Worm (Caenorhabditis elegans) whole organism, late embryonic: Measurements from ENCODE around the gene rnh-2.

Experiments
- ama-1 ChIP-seq: fragments of 150-350 bp; optimal IDR thresholded peaks from 2 replicates; lab custom pipeline; 2014
- ceh-22 ChIP-seq: sonication (generic microtip); optimal IDR thresholded peaks from 2 replicates; lab custom pipeline; 2017; ENCODE audit warnings: missing biosample characterization, missing genetic modification characterization
- ceh-48 ChIP-seq: sonication (generic microtip); optimal IDR thresholded peaks from 2 replicates; lab custom pipeline; 2016; ENCODE audit warnings: missing genetic modification characterization, inconsistent platforms, missing compliant biosample characterization
- dmd-4 ChIP-seq: sonication (generic microtip); optimal IDR thresholded peaks from 2 replicates; lab custom pipeline; 2016; ENCODE audit warnings: borderline replicate concordance, missing genetic modification characterization, missing compliant biosample characterization
- gmeb-2 ChIP-seq: sonication (generic microtip); optimal IDR thresholded peaks from 2 replicates; lab custom pipeline; 2016; ENCODE audit warnings: missing genetic modification characterization, inconsistent platforms, missing compliant biosample characterization
- nhr-11 ChIP-seq: fragments of 150-350 bp; optimal IDR thresholded peaks from 2 replicates; lab custom pipeline; 2014; ENCODE audit warnings: missing biosample characterization, missing genetic modification characterization
- odd-2 ChIP-seq: sonication (generic microtip); optimal IDR thresholded peaks from 2 replicates; lab custom pipeline; 2017; ENCODE audit warnings: antibody characterized with exemption, mild to moderate bottlenecking, missing genetic modification characterization, missing compliant biosample characterization
- pha-4 ChIP-seq: fragments of 150-350 bp; optimal IDR thresholded peaks from 2 replicates; lab custom pipeline; 2018; ENCODE audit warnings: missing biosample characterization, missing genetic modification reagents, missing genetic modification characterization
- ref-2 ChIP-seq: sonication (generic microtip); optimal IDR thresholded peaks from 2 replicates; lab custom pipeline; 2016; ENCODE audit warnings: missing genetic modification characterization, missing compliant biosample characterization
- sox-4 ChIP-seq: sonication (generic microtip); optimal IDR thresholded peaks from 2 replicates; lab custom pipeline; 2017; ENCODE audit warnings: mild to moderate bottlenecking, missing genetic modification characterization, inconsistent platforms, missing compliant biosample characterization
- unc-86 ChIP-seq: sonication (generic microtip); optimal IDR thresholded peaks from 2 replicates; lab custom pipeline; 2016; ENCODE audit warnings: missing genetic modification characterization, missing compliant biosample characterization

DNA sequence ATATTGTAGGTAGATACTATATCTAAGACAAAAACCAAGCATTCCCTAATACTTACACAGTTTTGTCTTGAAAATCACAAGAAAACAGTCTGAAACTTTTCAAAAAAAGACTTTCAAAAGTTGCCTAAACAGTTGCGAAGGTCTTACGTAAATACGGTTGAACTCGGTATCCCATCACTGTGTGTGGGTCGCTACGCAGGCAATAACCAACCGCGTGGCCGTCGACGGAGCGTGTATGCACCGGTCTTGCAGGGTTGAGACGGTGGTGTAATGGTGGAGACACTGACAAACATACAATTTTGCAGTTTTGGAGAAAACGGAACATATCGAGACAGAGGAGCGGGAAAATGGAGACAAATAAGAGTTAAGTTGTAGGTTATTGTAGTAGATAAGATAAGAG lies 44.3 kb downstream of the rnh-2 start, which contains the start of gene iff-2:
- TF ChIP-seq sox-4 (tag; lab: Kevin White, UChicago) (peak; percentile 50), odd-2 (tag; lab: Kevin White, UChicago) (peak; percentile 41), ref-2 (peak; percentile 97), pha-4 (no peak), gmeb-2 (no peak), ceh-48 (tag; lab: Kevin White, UChicago) (peak; percentile 49), unc-86 (peak; percentile 76), nhr-11 (tag; lab: Kevin White, UChicago) (peak; percentile 62), ceh-22 (tag; lab: Kevin White, UChicago) (peak; percentile 67), dmd-4 (tag; lab: Kevin White, UChicago) (peak; percentile 1), ama-1 (lab: Kevin White, UChicago) (peak; percentile 51)
